Worm (Caenorhabditis elegans): ENCODE data around the gene F13E9.19.

F13E9.19 gene

ce11 chrIV:10899091-10899490, at the start of gene F13E9.19, which contains the start of gene F13E9.9:
Gene F13E9.19 (plus strand): TSS chrIV:10899406.
Gene F13E9.9 (minus strand): TSS chrIV:10899191.
- no peak for TF ChIP-seq lin-13 (tag; optimal IDR thresholded peaks at IDR 0.05)
- TF ChIP-seq ztf-11 (tag; optimal IDR thresholded peaks at IDR 0.05) = no peak
- TF ChIP-seq ceh-39 (tag; optimal IDR thresholded peaks at IDR 0.05) = no peak
- TF ChIP-seq mab-5 (tag; optimal IDR thresholded peaks at IDR 0.05) = no peak
- TF ChIP-seq nhr-76 (tag; optimal IDR thresholded peaks at IDR 0.05) = no peak
- TF ChIP-seq elt-3 (tag; optimal IDR thresholded peaks at IDR 0.05) = no peak
- TF ChIP-seq lsy-2 (tag; optimal IDR thresholded peaks at IDR 0.05) = no peak
- no peak for TF ChIP-seq unc-39 (tag; optimal IDR thresholded peaks at IDR 0.05)
- TF ChIP-seq cnd-1 (tag; optimal IDR thresholded peaks at IDR 0.05) = no peak
- no peak for TF ChIP-seq nhr-12 (tag; optimal IDR thresholded peaks at IDR 0.05)
- no peak for TF ChIP-seq drap-1 (GFP tag; optimal IDR thresholded peaks at IDR 0.05)

- TF ChIP-seq lsy-2 (tag; optimal IDR thresholded peaks at IDR 0.05) (no peak), tbx-8 (GFP tag; optimal IDR thresholded peaks at IDR 0.05) (no peak), ceh-83 (GFP tag; optimal IDR thresholded peaks at IDR 0.05) (no peak), unc-120 (tag; optimal IDR thresholded peaks at IDR 0.05; ENCODE audit: poor library complexity, severe bottlenecking) (no peak)
These were observed 48.1 kb upstream of the F13E9.19 start for ce11 chrIV:10851136-10851535.

- TF ChIP-seq snpc-4 (tag; optimal IDR thresholded peaks at IDR 0.05) (no peak), ceh-39 (tag; optimal IDR thresholded peaks at IDR 0.05) (no peak), drap-1 (GFP tag; optimal IDR thresholded peaks at IDR 0.05) (no peak), unc-62 (GFP tag; optimal IDR thresholded peaks at IDR 0.05) (no peak), nhr-2 (tag; optimal IDR thresholded peaks at IDR 0.05) (no peak), ceh-83 (GFP tag; optimal IDR thresholded peaks at IDR 0.05) (no peak)
These were observed 47.4 kb upstream of the F13E9.19 start, which contains the start of gene T11G6.4 for ce11 chrIV:10851833-10852232. Gene T11G6.4 (minus strand): TSS chrIV:10851933.

- no peak for TF ChIP-seq nhr-237 (tag; optimal IDR thresholded peaks at IDR 0.05)
- peak; percentile 77 for TF ChIP-seq hlh-1 (tag; optimal IDR thresholded peaks at IDR 0.05)
These were observed 46.8 kb upstream of the F13E9.19 start for ce11 chrIV:10852403-10852802.

ce11 chrIV:10854042-10854441, 45.2 kb upstream of the F13E9.19 start:
- TF ChIP-seq nhr-12 (tag; optimal IDR thresholded peaks at IDR 0.05) (no peak), mep-1 (tag; optimal IDR thresholded peaks at IDR 0.05) (no peak), M03D4.4 (tag; optimal IDR thresholded peaks at IDR 0.05) (no peak), hlh-1 (tag; optimal IDR thresholded peaks at IDR 0.05) (no peak), nhr-28 (tag; optimal IDR thresholded peaks at IDR 0.05) (no peak), unc-39 (tag; optimal IDR thresholded peaks at IDR 0.05) (no peak), ham-2 (GFP tag; optimal IDR thresholded peaks at IDR 0.05) (no peak), bed-3 (GFP tag; optimal IDR thresholded peaks at IDR 0.05) (no peak), elt-1 (tag; optimal IDR thresholded peaks at IDR 0.05; ENCODE audit: borderline replicate concordance, insufficient read depth) (no peak), tbx-8 (GFP tag; optimal IDR thresholded peaks at IDR 0.05) (no peak), ztf-11 (tag; optimal IDR thresholded peaks at IDR 0.05) (no peak), unc-120 (tag; optimal IDR thresholded peaks at IDR 0.05; ENCODE audit: poor library complexity, severe bottlenecking) (no peak), flh-1 (GFP tag; optimal IDR thresholded peaks at IDR 0.05) (no peak), ces-1 (GFP tag; optimal IDR thresholded peaks at IDR 0.05) (no peak), nhr-237 (tag; optimal IDR thresholded peaks at IDR 0.05) (no peak)

ce11 chrIV:10855049-10855448, 44.2 kb upstream of the F13E9.19 start, which contains the start of gene T11G6.3:
Gene T11G6.3 (minus strand): TSS chrIV:10855237.
- no peak for TF ChIP-seq nhr-237 (tag; optimal IDR thresholded peaks at IDR 0.05)
- no peak for TF ChIP-seq elt-1 (tag; optimal IDR thresholded peaks at IDR 0.05; ENCODE audit: borderline replicate concordance, insufficient read depth)
- TF ChIP-seq lin-32 (GFP tag; optimal IDR thresholded peaks at IDR 0.05) = no peak
- no peak for TF ChIP-seq ceh-83 (GFP tag; optimal IDR thresholded peaks at IDR 0.05)
- TF ChIP-seq zip-8 (tag; optimal IDR thresholded peaks at IDR 0.05) = no peak
- TF ChIP-seq blmp-1 (tag; optimal IDR thresholded peaks at IDR 0.05) = no peak
- no peak for TF ChIP-seq elt-3 (tag; optimal IDR thresholded peaks at IDR 0.05)
- no peak for TF ChIP-seq nhr-12 (tag; optimal IDR thresholded peaks at IDR 0.05)
- TF ChIP-seq lin-13 (tag; optimal IDR thresholded peaks at IDR 0.05) = no peak
- TF ChIP-seq unc-39 (tag; optimal IDR thresholded peaks at IDR 0.05) = no peak
- no peak for TF ChIP-seq unc-120 (tag; optimal IDR thresholded peaks at IDR 0.05; ENCODE audit: poor library complexity, severe bottlenecking)

All from whole organism, mixed stage, embryonic.